Worm (Caenorhabditis elegans) whole organism, young adult: ENCODE data around the gene R01E6.5.

ENCODE experiments used
- F52B5.7 ChIP-seq: sonication (generic microtip); optimal IDR thresholded peaks from 2 replicates; lab custom pipeline; 2016; ENCODE audit warnings: mild to moderate bottlenecking, missing genetic modification characterization, missing compliant biosample characterization
- Y79H2A.3 ChIP-seq: fragments of 200-800 bp; sonication (Bioruptor generic); conservative IDR thresholded peaks from 2 replicates; pipeline ENCODE4 v1.3.6; 2022; ENCODE audit warnings: missing genetic modification reagents, missing genetic modification characterization, missing compliant biosample characterization
- dox-1 ChIP-seq: fragments of 200-800 bp; sonication (Bioruptor generic); IDR thresholded peaks from 2 replicates; pipeline ENCODE4 v1.3.6; 2022; ENCODE audit warnings: missing genetic modification reagents, missing genetic modification characterization, missing compliant biosample characterization
- egrh-3 ChIP-seq: fragments of 200-800 bp; sonication (Bioruptor generic); IDR thresholded peaks from 2 replicates; pipeline ENCODE4 v1.3.6; 2022; ENCODE audit warnings: missing genetic modification reagents, missing genetic modification characterization, missing compliant biosample characterization
- hmg-1.2 ChIP-seq: fragments of 200-800 bp; sonication (Bioruptor generic); IDR thresholded peaks from 2 replicates; pipeline ENCODE4 v1.3.6; 2022; ENCODE audit warnings: missing genetic modification reagents, missing genetic modification characterization, missing compliant biosample characterization
- lin-26 ChIP-seq: fragments of 200-800 bp; sonication (Bioruptor generic); IDR thresholded peaks from 2 replicates; pipeline ENCODE4 v1.3.6; 2022; ENCODE audit warnings: missing genetic modification reagents, missing genetic modification characterization, missing compliant biosample characterization
- lin-54 ChIP-seq: fragments of 200-800 bp; sonication (Bioruptor generic); optimal IDR thresholded peaks from 2 replicates; lab custom pipeline; 2018; ENCODE audit warnings: mild to moderate bottlenecking, missing genetic modification characterization, missing compliant biosample characterization
- nhr-80 ChIP-seq: sonication (generic microtip); optimal IDR thresholded peaks from 2 replicates; lab custom pipeline; 2016; ENCODE audit warnings: missing genetic modification characterization, missing compliant biosample characterization
- pbrm-1 ChIP-seq: fragments of 200-800 bp; sonication (Bioruptor generic); IDR thresholded peaks from 2 replicates; pipeline ENCODE4 v1.3.6; 2022; ENCODE audit warnings: missing genetic modification reagents, missing genetic modification characterization, missing compliant biosample characterization
- pha-4 ChIP-seq: fragments of 150-350 bp; sonication (generic microtip); optimal IDR thresholded peaks from 2 replicates; lab custom pipeline; 2014; ENCODE audit warnings: missing biosample characterization, missing genetic modification reagents, missing genetic modification characterization
- zfh-2 ChIP-seq: fragments of 200-800 bp; sonication (Bioruptor generic); conservative IDR thresholded peaks from 2 replicates; pipeline ENCODE4 v1.3.6; 2022; ENCODE audit warnings: missing genetic modification reagents, missing genetic modification characterization, missing compliant biosample characterization

The R01E6.5 gene

DNA sequence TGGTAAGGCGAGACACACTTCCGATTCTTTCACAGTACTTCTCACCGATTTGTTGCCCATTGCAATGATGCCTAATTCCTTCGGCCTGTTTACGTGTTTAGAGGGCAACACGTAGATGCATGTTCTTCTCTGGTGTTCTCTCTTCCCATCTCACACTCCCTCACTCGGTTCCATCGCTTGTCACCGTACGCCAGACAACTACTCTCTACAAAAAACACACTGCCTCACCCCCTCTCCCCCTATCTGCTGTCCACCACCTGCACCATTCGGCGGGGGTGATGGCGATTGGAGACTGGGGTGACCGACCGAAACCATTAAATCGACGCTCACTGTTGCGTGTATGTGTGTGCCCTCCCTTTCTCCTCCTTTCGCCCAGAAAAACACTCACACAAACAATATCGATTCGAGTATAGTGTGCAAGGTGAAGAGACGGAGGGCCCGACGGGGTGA lies 47.1 kb downstream of the R01E6.5 start (continued):
- TF ChIP-seq lin-26 (0 out of 2 replicates have a peak, but pooled peaks have one; percentile 45), hmg-1.2 (GFP tag; lab: Robert Waterston, UW) (peak; percentile 48; the same call in 1 of the 2 replicates), nhr-80 (tag; lab: Kevin White, UChicago) (peak; percentile 53), F52B5.7 (tag; lab: Kevin White, UChicago) (peak; percentile 63), pha-4 (tag; lab: Kevin White, UChicago) (no peak), egrh-3 (GFP tag; lab: Robert Waterston, UW) (peak; percentile 59)

ce11 chrX:13584725-13585371 lies 48.0 kb downstream of the R01E6.5 start, which contains the start of gene unc-84:
TSS of gene unc-84 (plus strand) at chrX:13584775.
- TF ChIP-seq lin-54 (GFP tag; lab: Kevin White, UChicago) = peak; percentile 10
- no peak for TF ChIP-seq pbrm-1 (GFP tag; lab: Robert Waterston, UW)
- no peak for TF ChIP-seq dox-1 (GFP tag; lab: Robert Waterston, UW)
- peak; percentile 58; the same call in 1 of the 2 replicates for TF ChIP-seq zfh-2
- no peak for TF ChIP-seq Y79H2A.3
